Worm (Caenorhabditis elegans) whole organism, L3 larva: Measurements from ENCODE around the gene Y19D10B.8.

Experiments
- R02D3.7 ChIP-seq: fragments of 150-350 bp; optimal IDR thresholded peaks from 2 replicates; lab custom pipeline; 2014; ENCODE audit warnings: missing biosample characterization, missing genetic modification characterization
- ZK546.5 ChIP-seq: sonication (generic microtip); optimal IDR thresholded peaks from 2 replicates; lab custom pipeline; 2017; ENCODE audit warnings: missing biosample characterization, missing genetic modification characterization
- aly-2 ChIP-seq: fragments of 150-350 bp; optimal IDR thresholded peaks from 2 replicates; lab custom pipeline; 2014; ENCODE audit warnings: missing biosample characterization, missing genetic modification characterization
- ceh-16 ChIP-seq: sonication (generic microtip); optimal IDR thresholded peaks from 2 replicates; lab custom pipeline; 2017; ENCODE audit warnings: missing biosample characterization, missing genetic modification characterization
- ceh-28 ChIP-seq: fragments of 150-350 bp; optimal IDR thresholded peaks from 2 replicates; lab custom pipeline; 2014; ENCODE audit warnings: missing biosample characterization, missing genetic modification reagents, missing genetic modification characterization
- ceh-82 ChIP-seq: fragments of 150-350 bp; optimal IDR thresholded peaks from 2 replicates; lab custom pipeline; 2014; ENCODE audit warnings: missing biosample characterization, missing genetic modification characterization
- ceh-9 ChIP-seq: sonication (generic microtip); optimal IDR thresholded peaks from 2 replicates; lab custom pipeline; 2018; ENCODE audit warnings: missing biosample characterization, missing genetic modification characterization
- daf-12 ChIP-seq: fragments of 150-350 bp; optimal IDR thresholded peaks from 2 replicates; lab custom pipeline; 2014; ENCODE audit warnings: missing biosample characterization, missing genetic modification reagents, missing genetic modification characterization
- elt-1 ChIP-seq: fragments of 150-350 bp; optimal IDR thresholded peaks from 2 replicates; lab custom pipeline; 2014; ENCODE audit warnings: missing biosample characterization, missing genetic modification characterization
- elt-2 ChIP-seq: sonication (generic microtip); optimal IDR thresholded peaks from 2 replicates; lab custom pipeline; 2016; ENCODE audit warnings: missing genetic modification reagents, mild to moderate bottlenecking, missing genetic modification characterization, missing compliant biosample characterization
- elt-3 ChIP-seq, 3 experiments: fragments of 150-350 bp in 1 of 3; sonication (generic microtip) in 2 of 3; optimal IDR thresholded peaks; 2 replicates in 2 of 3; 4 replicates in 1 of 3; lab custom pipeline; 2014 to 2017; ENCODE audit warnings: missing biosample characterization in 3 of 3, missing genetic modification characterization in 3 of 3
- fkh-2 ChIP-seq: fragments of 150-350 bp; optimal IDR thresholded peaks from 2 replicates; lab custom pipeline; 2014; ENCODE audit warnings: missing biosample characterization, missing genetic modification reagents, missing genetic modification characterization
- jun-1 ChIP-seq: fragments of 150-350 bp; optimal IDR thresholded peaks from 2 replicates; lab custom pipeline; 2014; ENCODE audit warnings: missing biosample characterization, missing genetic modification reagents, missing genetic modification characterization
- lin-15B ChIP-seq: fragments of 150-350 bp; optimal IDR thresholded peaks from 2 replicates; lab custom pipeline; 2014; ENCODE audit warnings: missing biosample characterization, missing genetic modification characterization
- lsy-12 ChIP-seq: sonication (generic microtip); optimal IDR thresholded peaks from 2 replicates; lab custom pipeline; 2016; ENCODE audit warnings: mild to moderate bottlenecking, missing genetic modification characterization, missing compliant biosample characterization
- mdl-1 ChIP-seq: fragments of 150-350 bp; optimal IDR thresholded peaks from 2 replicates; lab custom pipeline; 2014; ENCODE audit warnings: missing biosample characterization, missing genetic modification characterization
- mml-1 ChIP-seq: fragments of 150-350 bp; sonication (generic microtip); optimal IDR thresholded peaks from 3 replicates; lab custom pipeline; 2014; ENCODE audit warnings: missing biosample characterization, missing genetic modification characterization
- nfya-1 ChIP-seq: sonication (generic microtip); optimal IDR thresholded peaks from 2 replicates; lab custom pipeline; 2017; ENCODE audit warnings: missing genetic modification characterization, mild to moderate bottlenecking, missing compliant biosample characterization, antibody characterized with exemption, moderate library complexity; ENCODE audit not compliant: insufficient read depth
- nhr-11 ChIP-seq: fragments of 150-350 bp; optimal IDR thresholded peaks from 2 replicates; lab custom pipeline; 2014; ENCODE audit warnings: missing biosample characterization, missing genetic modification characterization
- nhr-12 ChIP-seq: fragments of 150-350 bp; optimal IDR thresholded peaks from 2 replicates; lab custom pipeline; 2014; ENCODE audit warnings: missing biosample characterization, missing genetic modification characterization
- nhr-23 ChIP-seq: fragments of 150-350 bp; optimal IDR thresholded peaks from 2 replicates; lab custom pipeline; 2014; ENCODE audit warnings: missing biosample characterization, missing genetic modification reagents, missing genetic modification characterization
- nhr-28 ChIP-seq: fragments of 150-350 bp; optimal IDR thresholded peaks from 2 replicates; lab custom pipeline; 2014; ENCODE audit warnings: missing biosample characterization, missing genetic modification characterization
- nhr-43 ChIP-seq: sonication (generic microtip); optimal IDR thresholded peaks from 2 replicates; lab custom pipeline; 2016; ENCODE audit warnings: mild to moderate bottlenecking, missing genetic modification characterization, missing compliant biosample characterization; ENCODE audit not compliant: poor library complexity, severe bottlenecking
- nhr-67 ChIP-seq: fragments of 150-350 bp; optimal IDR thresholded peaks from 2 replicates; lab custom pipeline; 2014; ENCODE audit warnings: missing biosample characterization, missing genetic modification characterization
- pha-4 ChIP-seq: fragments of 150-350 bp; optimal IDR thresholded peaks from 2 replicates; lab custom pipeline; 2014; ENCODE audit warnings: missing biosample characterization, missing genetic modification reagents, missing genetic modification characterization
- pqm-1 ChIP-seq: fragments of 150-350 bp; optimal IDR thresholded peaks from 2 replicates; lab custom pipeline; 2017; ENCODE audit warnings: missing biosample characterization, missing genetic modification characterization, inconsistent platforms
- sea-2 ChIP-seq: fragments of 150-350 bp; sonication (generic microtip); optimal IDR thresholded peaks from 4 replicates; lab custom pipeline; 2014; ENCODE audit warnings: missing biosample characterization, missing genetic modification reagents, missing genetic modification characterization
- skn-1 ChIP-seq: fragments of 150-350 bp; optimal IDR thresholded peaks from 2 replicates; lab custom pipeline; 2014; ENCODE audit warnings: missing biosample characterization, missing genetic modification characterization
- tbx-2 ChIP-seq: sonication (generic microtip); optimal IDR thresholded peaks from 2 replicates; lab custom pipeline; 2016; ENCODE audit warnings: mild to moderate bottlenecking, missing genetic modification characterization, missing compliant biosample characterization
- unc-39 ChIP-seq: sonication (generic microtip); optimal IDR thresholded peaks from 4 replicates; lab custom pipeline; 2017; ENCODE audit warnings: missing biosample characterization, missing genetic modification characterization
- unc-62 ChIP-seq: fragments of 150-350 bp; sonication (generic microtip); optimal IDR thresholded peaks from 4 replicates; lab custom pipeline; 2014; ENCODE audit warnings: missing biosample characterization, missing genetic modification reagents, missing genetic modification characterization
- zag-1 ChIP-seq: fragments of 150-350 bp; optimal IDR thresholded peaks from 2 replicates; lab custom pipeline; 2014; ENCODE audit warnings: missing biosample characterization, missing genetic modification characterization
- ztf-4 ChIP-seq: fragments of 150-350 bp; optimal IDR thresholded peaks from 2 replicates; lab custom pipeline; 2014; ENCODE audit warnings: missing biosample characterization, missing genetic modification characterization

Gene Y19D10B.8

DNA sequence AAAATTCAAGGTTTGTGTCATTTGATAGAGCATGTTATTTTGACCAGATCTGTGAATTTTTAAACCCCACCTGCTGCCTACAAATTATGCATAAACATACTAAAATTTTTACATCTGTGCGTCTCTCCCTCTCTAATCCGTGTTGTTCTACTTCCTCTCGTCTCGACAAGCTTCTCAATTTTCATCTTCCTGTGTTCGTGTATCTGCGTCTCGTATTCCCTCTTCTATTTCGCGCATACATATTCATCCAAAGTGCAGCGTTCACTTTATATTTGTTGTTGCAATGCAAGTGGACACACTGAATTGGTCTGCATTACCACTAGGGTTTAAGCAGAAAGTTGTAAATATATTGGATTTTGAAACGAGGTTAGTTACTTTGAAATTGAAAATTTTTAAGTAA, 22.3 kb downstream of the Y19D10B.8 start, which contains the start of gene fbxa-137:
fbxa-137 (plus strand) TSS at position 274 of the 400 bp plus-strand sequence.
- TF ChIP-seq unc-62, result no peak
- no peak for TF ChIP-seq elt-1 (tag; lab: Kevin White, UChicago)
- TF ChIP-seq nhr-67 (tag; lab: Kevin White, UChicago), result no peak
- no peak for TF ChIP-seq elt-3 (tag; optimal IDR thresholded peaks at IDR 0.05; lab: Kevin White, UChicago)
- no peak for TF ChIP-seq ceh-28 (tag; lab: Kevin White, UChicago)
- TF ChIP-seq nhr-28 (tag; lab: Kevin White, UChicago), result no peak
- TF ChIP-seq zag-1, result no peak
- no peak for TF ChIP-seq skn-1 (tag; lab: Kevin White, UChicago)
- TF ChIP-seq unc-39 (tag; lab: Kevin White, UChicago), result no peak
- TF ChIP-seq daf-12, result no peak
- no peak for TF ChIP-seq nhr-23 (tag; lab: Kevin White, UChicago)
- TF ChIP-seq, all 47 proteins: peak for 0

DNA sequence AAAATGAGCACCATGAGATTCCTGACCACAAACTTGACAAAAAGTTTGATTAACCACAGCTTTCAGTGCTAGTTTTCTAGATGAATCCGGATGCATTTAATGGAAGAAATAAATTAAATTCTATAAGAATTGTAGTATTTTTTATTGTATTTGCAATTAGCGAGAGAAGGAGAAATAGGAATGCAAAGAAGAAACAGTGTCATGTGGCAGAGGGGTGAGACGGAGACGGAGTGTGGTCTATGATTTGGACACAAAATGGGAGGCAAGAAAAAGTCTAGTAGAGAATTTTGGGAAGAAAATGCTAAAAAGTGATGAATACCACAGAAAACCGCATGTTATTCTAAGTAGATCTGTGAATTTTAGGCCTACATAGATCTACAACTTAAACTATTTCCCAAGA, 22.8 kb downstream of the Y19D10B.8 start, which contains the start of gene nhr-59:
nhr-59 (minus strand) TSS at position 214 of the 400 bp plus-strand sequence.
- no peak for TF ChIP-seq nhr-43 (tag; lab: Kevin White, UChicago)
- no peak for TF ChIP-seq jun-1 (tag; lab: Kevin White, UChicago)
- peak; percentile 4 for TF ChIP-seq pqm-1 (tag; lab: Kevin White, UChicago)
- TF ChIP-seq sea-2 (GFP tag; lab: Kevin White, UChicago), result no peak
- peak; percentile 1 for TF ChIP-seq elt-2 (tag; lab: Kevin White, UChicago)
- TF ChIP-seq elt-1 (tag; lab: Kevin White, UChicago), result no peak
- no peak for TF ChIP-seq nhr-23 (tag; lab: Kevin White, UChicago)
- no peak for TF ChIP-seq unc-62
- TF ChIP-seq nhr-11 (tag; lab: Kevin White, UChicago), result no peak
- TF ChIP-seq ceh-82 (tag; lab: Kevin White, UChicago), result no peak
- TF ChIP-seq ztf-4 (tag; lab: Kevin White, UChicago), result no peak
- TF ChIP-seq pha-4 (tag; lab: Kevin White, UChicago), result peak; percentile 44
- TF ChIP-seq nhr-28 (tag; lab: Kevin White, UChicago), result no peak
- TF ChIP-seq lin-15B (tag; lab: Kevin White, UChicago), result no peak
- no peak for TF ChIP-seq aly-2 (tag; lab: Kevin White, UChicago)
- no peak for TF ChIP-seq ZK546.5 (tag; lab: Kevin White, UChicago)
- no peak for TF ChIP-seq ceh-16
- no peak for TF ChIP-seq fkh-2
- no peak for TF ChIP-seq mml-1 (tag; lab: Kevin White, UChicago)
- no peak for TF ChIP-seq tbx-2 (tag; lab: Kevin White, UChicago)
- TF ChIP-seq, all 47 proteins: peak for 3

DNA sequence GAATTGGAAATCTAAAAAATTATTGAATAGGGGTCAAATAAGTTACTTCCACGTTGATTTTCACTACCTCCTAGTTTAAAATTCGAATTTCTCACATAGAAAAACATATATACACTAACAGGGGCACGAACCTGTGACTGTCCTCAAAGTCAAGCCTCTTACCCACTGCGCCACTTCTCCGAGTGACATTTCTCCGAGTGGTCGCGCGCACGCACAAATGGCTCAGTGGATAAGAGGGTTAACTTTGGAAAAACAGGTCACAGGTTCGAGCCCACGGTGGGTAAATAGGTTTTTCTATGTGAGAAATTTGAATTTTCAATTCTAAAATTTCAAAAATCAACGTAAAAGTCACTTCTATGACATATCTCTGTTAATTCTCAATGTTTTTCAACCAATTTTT, 23.5 kb downstream of the Y19D10B.8 start:
- TF ChIP-seq nhr-12, result no peak
- no peak for TF ChIP-seq R02D3.7 (tag; lab: Kevin White, UChicago)
- TF ChIP-seq pqm-1 (tag; lab: Kevin White, UChicago), result peak; percentile 2
- TF ChIP-seq pha-4 (tag; lab: Kevin White, UChicago), result peak; percentile 21
- peak; percentile 10 for TF ChIP-seq lin-15B (tag; lab: Kevin White, UChicago)
- TF ChIP-seq, all 47 proteins: peak for 3

DNA sequence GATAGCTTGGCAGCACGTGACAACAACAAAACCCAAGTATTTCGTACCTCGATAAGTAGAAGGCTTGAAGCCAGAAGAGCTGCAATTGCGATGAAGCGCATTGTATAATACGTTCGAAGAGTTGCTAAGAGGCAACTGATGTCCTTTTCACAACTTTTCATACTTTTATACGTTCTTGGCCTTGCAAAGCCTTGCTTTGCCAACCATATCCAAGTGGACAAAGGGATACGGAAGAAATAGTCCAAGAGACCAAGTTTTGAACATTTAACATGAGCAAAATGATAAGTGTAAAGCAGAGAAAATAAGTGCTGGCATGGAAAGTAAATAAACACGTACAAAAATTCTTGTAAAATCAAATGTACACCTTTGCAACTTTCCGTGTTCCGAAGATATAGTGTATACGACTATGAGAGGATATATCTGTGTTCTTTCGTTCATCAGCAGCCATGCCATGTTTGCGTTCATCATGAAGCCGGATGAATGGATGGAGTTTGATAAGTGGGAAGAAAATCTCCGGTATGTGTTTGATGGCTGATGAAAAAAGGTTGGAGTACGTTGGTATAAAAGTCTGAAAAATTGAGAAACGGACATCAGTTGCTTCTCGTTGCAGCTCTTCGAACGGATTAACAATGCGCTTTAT, 26.4 kb downstream of the Y19D10B.8 start, which contains the start of the genes Y5H2A.4 and abu-4:
Y5H2A.4 (minus strand) TSS at position 101 of the 640 bp plus-strand sequence.
abu-4 (plus strand) TSS at position 590 of the 640 bp plus-strand sequence.
- TF ChIP-seq mml-1 (tag; lab: Kevin White, UChicago) (no peak), ceh-16 (no peak), nfya-1 (no peak), nhr-67 (tag; lab: Kevin White, UChicago) (no peak), lin-15B (tag; lab: Kevin White, UChicago) (no peak), nhr-43 (tag; lab: Kevin White, UChicago) (no peak), sea-2 (GFP tag; lab: Kevin White, UChicago) (no peak), mdl-1 (tag; lab: Kevin White, UChicago) (no peak), R02D3.7 (tag; lab: Kevin White, UChicago) (no peak), tbx-2 (tag; lab: Kevin White, UChicago) (no peak), aly-2 (tag; lab: Kevin White, UChicago) (no peak), elt-2 (tag; lab: Kevin White, UChicago) (no peak), pha-4 (tag; lab: Kevin White, UChicago) (no peak), ceh-9 (no peak), unc-62 (no peak), ceh-82 (tag; lab: Kevin White, UChicago) (no peak), lsy-12 (tag; lab: Kevin White, UChicago) (no peak)
